Fruit fly (Drosophila melanogaster) whole organism, embryonic: ENCODE measurements around the gene Snx27.

Source experiments
- Atf3 ChIP-seq: fragments of 200-800 bp; sonication (Bioruptor generic); optimal IDR thresholded peaks from 3 replicates; lab custom pipeline; 2016; ENCODE audit warnings: missing biosample characterization, missing genetic modification characterization
- CG12071 ChIP-seq: fragments of 200-800 bp; sonication (Bioruptor generic); optimal IDR thresholded peaks from 3 replicates; lab custom pipeline; 2018; ENCODE audit warnings: missing biosample characterization, mild to moderate bottlenecking, missing genetic modification characterization
- CG12104 ChIP-seq: fragments of 200-800 bp; sonication (Bioruptor generic); optimal IDR thresholded peaks from 3 replicates; lab custom pipeline; 2016; ENCODE audit warnings: missing biosample characterization, missing genetic modification characterization
- CG12155 ChIP-seq: fragments of 200-800 bp; sonication (Bioruptor generic); optimal IDR thresholded peaks from 3 replicates; lab custom pipeline; 2016; ENCODE audit warnings: missing biosample characterization, missing genetic modification characterization
- CG12659 ChIP-seq: fragments of 200-800 bp; sonication (Bioruptor generic); optimal IDR thresholded peaks from 3 replicates; lab custom pipeline; 2017; ENCODE audit warnings: mild to moderate bottlenecking, missing biosample characterization, missing genetic modification reagents, missing genetic modification characterization
- CG13287 ChIP-seq: fragments of 200-800 bp; sonication (Bioruptor generic); IDR thresholded peaks from 2 replicates; pipeline ENCODE4 v1.3.6; 2022; ENCODE audit warnings: missing biosample characterization, missing genetic modification characterization; ENCODE audit not compliant: partially characterized antibody
- CG15514 ChIP-seq: fragments of 200-800 bp; sonication (Bioruptor generic); optimal IDR thresholded peaks from 3 replicates; lab custom pipeline; 2017; ENCODE audit warnings: missing biosample characterization, missing genetic modification characterization, mild to moderate bottlenecking, moderate library complexity, missing genetic modification reagents
- CG16813 ChIP-seq: fragments of 200-800 bp; sonication (Bioruptor generic); IDR thresholded peaks from 3 replicates; pipeline ENCODE4 v1.3.6; 2022; ENCODE audit warnings: missing biosample characterization, missing genetic modification characterization; ENCODE audit not compliant: partially characterized antibody
- CG17912 ChIP-seq: fragments of 200-800 bp; sonication (Bioruptor generic); optimal IDR thresholded peaks from 2 replicates; lab custom pipeline; 2018; ENCODE audit warnings: missing biosample characterization, mild to moderate bottlenecking, missing genetic modification characterization
- CG18011 ChIP-seq: fragments of 200-800 bp; sonication (Bioruptor generic); optimal IDR thresholded peaks from 2 replicates; lab custom pipeline; 2017; ENCODE audit warnings: missing biosample characterization, missing genetic modification characterization, mild to moderate bottlenecking, moderate library complexity, missing genotype
- CG18599 ChIP-seq: fragments of 200-800 bp; sonication (Bioruptor generic); optimal IDR thresholded peaks from 3 replicates; lab custom pipeline; 2017; ENCODE audit warnings: missing biosample characterization, missing genetic modification characterization, mild to moderate bottlenecking, moderate library complexity, missing genetic modification reagents
- CG3065 ChIP-seq: fragments of 200-800 bp; sonication (Bioruptor generic); optimal IDR thresholded peaks from 2 replicates; lab custom pipeline; 2016; ENCODE audit warnings: missing biosample characterization, missing genetic modification characterization
- CG33557 ChIP-seq: fragments of 200-800 bp; sonication (Bioruptor generic); optimal IDR thresholded peaks from 2 replicates; lab custom pipeline; 2019; ENCODE audit warnings: missing biosample characterization, mild to moderate bottlenecking, missing genetic modification characterization, moderate library complexity
- CG3847 ChIP-seq: fragments of 200-800 bp; sonication (Bioruptor generic); IDR thresholded peaks from 2 replicates; pipeline ENCODE4 v1.3.6; 2022; ENCODE audit warnings: missing biosample characterization, missing genetic modification characterization
- CG4730 ChIP-seq: fragments of 200-800 bp; sonication (Bioruptor generic); IDR thresholded peaks from 2 replicates; pipeline ENCODE4 v1.3.6; 2022; ENCODE audit warnings: missing biosample characterization, missing genetic modification characterization
- CG6654 ChIP-seq: fragments of 200-800 bp; sonication (Bioruptor generic); optimal IDR thresholded peaks from 2 replicates; lab custom pipeline; 2017; ENCODE audit warnings: missing biosample characterization, mild to moderate bottlenecking, missing genetic modification characterization
- CG6854 ChIP-seq: fragments of 200-800 bp; sonication (Bioruptor generic); optimal IDR thresholded peaks from 3 replicates; lab custom pipeline; 2017; ENCODE audit warnings: missing biosample characterization, mild to moderate bottlenecking, missing genetic modification characterization
- CG7745 ChIP-seq: fragments of 200-800 bp; sonication (Bioruptor generic); optimal IDR thresholded peaks from 2 replicates; lab custom pipeline; 2018; ENCODE audit warnings: missing biosample characterization, mild to moderate bottlenecking, missing genetic modification characterization, moderate library complexity
- CG7928 ChIP-seq: fragments of 200-800 bp; sonication (Bioruptor generic); optimal IDR thresholded peaks from 2 replicates; lab custom pipeline; 2017; ENCODE audit warnings: missing biosample characterization, mild to moderate bottlenecking, missing genetic modification characterization
- CG7987 ChIP-seq: fragments of 200-800 bp; sonication (Bioruptor generic); optimal IDR thresholded peaks from 2 replicates; lab custom pipeline; 2018; ENCODE audit warnings: missing biosample characterization, mild to moderate bottlenecking, missing genetic modification characterization, moderate library complexity
- CG9215 ChIP-seq: fragments of 200-800 bp; sonication (Bioruptor generic); IDR thresholded peaks from 2 replicates; pipeline ENCODE4 v1.3.6; 2022; ENCODE audit warnings: missing biosample characterization, missing genetic modification characterization
- CG9817 ChIP-seq: fragments of 200-800 bp; sonication (Bioruptor generic); optimal IDR thresholded peaks from 2 replicates; lab custom pipeline; 2018; ENCODE audit warnings: missing biosample characterization, mild to moderate bottlenecking, missing genetic modification characterization, moderate library complexity
- Dbx ChIP-seq: fragments of 200-800 bp; sonication (Bioruptor generic); IDR thresholded peaks from 3 replicates; pipeline ENCODE4 v1.3.6; 2022; ENCODE audit warnings: missing biosample characterization, missing genetic modification characterization
- Dfd ChIP-seq, 2 experiments: fragments of >200 bp; optimal IDR thresholded peaks; 2 replicates each; lab custom pipeline; 2017; ENCODE audit warnings: missing biosample characterization in 2 of 2, missing genetic modification characterization in 2 of 2
- ERR ChIP-seq: fragments of 200-800 bp; sonication (Bioruptor generic); optimal IDR thresholded peaks from 2 replicates; lab custom pipeline; 2016; ENCODE audit warnings: missing biosample characterization, missing genetic modification characterization
- GATAe ChIP-seq: fragments of 200-800 bp; sonication (Bioruptor generic); conservative IDR thresholded peaks from 2 replicates; pipeline ENCODE4 v1.3.6; 2022; ENCODE audit warnings: missing biosample characterization, missing genetic modification characterization
- Hmx ChIP-seq: fragments of 200-800 bp; sonication (Bioruptor generic); optimal IDR thresholded peaks from 2 replicates; lab custom pipeline; 2016; ENCODE audit warnings: missing biosample characterization, missing genetic modification characterization
- Mrtf ChIP-seq: fragments of 200-800 bp; sonication (Bioruptor generic); IDR thresholded peaks from 3 replicates; pipeline ENCODE4 v1.3.6; 2022; ENCODE audit warnings: missing biosample characterization, missing genetic modification characterization
- Oaz ChIP-seq: fragments of 200-800 bp; sonication (Bioruptor generic); IDR thresholded peaks from 2 replicates; pipeline ENCODE4 v1.3.6; 2022; ENCODE audit warnings: missing biosample characterization, missing genetic modification characterization
- Rx ChIP-seq: fragments of 200-800 bp; sonication (Bioruptor generic); IDR thresholded peaks from 2 replicates; pipeline ENCODE4 v1.3.6; 2022; ENCODE audit warnings: missing biosample characterization, missing genetic modification characterization
- Sin3A ChIP-seq: fragments of >200 bp; optimal IDR thresholded peaks from 2 replicates; lab custom pipeline; 2018
- Six4 ChIP-seq: fragments of 200-800 bp; sonication (Bioruptor generic); optimal IDR thresholded peaks from 2 replicates; lab custom pipeline; 2016; ENCODE audit warnings: missing biosample characterization, missing genetic modification characterization
- bbx ChIP-seq: fragments of 200-800 bp; sonication (Bioruptor generic); IDR thresholded peaks from 2 replicates; pipeline ENCODE4 v1.3.6; 2022; ENCODE audit warnings: missing biosample characterization, missing genetic modification characterization; ENCODE audit not compliant: partially characterized antibody
- chn ChIP-seq: fragments of 200-800 bp; sonication (Bioruptor generic); optimal IDR thresholded peaks from 2 replicates; lab custom pipeline; 2016; ENCODE audit warnings: missing biosample characterization, missing genetic modification characterization
- dmrt99B ChIP-seq: fragments of 200-800 bp; sonication (Bioruptor generic); optimal IDR thresholded peaks from 2 replicates; lab custom pipeline; 2018; ENCODE audit warnings: missing biosample characterization, mild to moderate bottlenecking, missing genetic modification characterization, moderate library complexity
- emc ChIP-seq: fragments of 200-800 bp; sonication (Bioruptor generic); optimal IDR thresholded peaks from 2 replicates; lab custom pipeline; 2016; ENCODE audit warnings: missing biosample characterization, missing genetic modification characterization
- exex ChIP-seq: fragments of 200-800 bp; sonication (Bioruptor generic); optimal IDR thresholded peaks from 4 replicates; lab custom pipeline; 2018; ENCODE audit warnings: missing biosample characterization, mild to moderate bottlenecking, missing genetic modification characterization, moderate library complexity
- gsb-n ChIP-seq: fragments of 200-800 bp; sonication (Bioruptor generic); optimal IDR thresholded peaks from 3 replicates; lab custom pipeline; 2018; ENCODE audit warnings: missing biosample characterization, mild to moderate bottlenecking, missing genetic modification characterization
- ham ChIP-seq: fragments of 200-800 bp; sonication (Bioruptor generic); IDR thresholded peaks from 2 replicates; pipeline ENCODE4 v1.3.6; 2022; ENCODE audit warnings: missing biosample characterization, missing genetic modification characterization
- kay ChIP-seq: fragments of 200-800 bp; sonication (Bioruptor generic); optimal IDR thresholded peaks from 2 replicates; lab custom pipeline; 2016; ENCODE audit warnings: missing biosample characterization, missing genetic modification characterization
- knrl ChIP-seq: fragments of 200-800 bp; sonication (Bioruptor generic); IDR thresholded peaks from 3 replicates; pipeline ENCODE4 v1.3.6; 2022; ENCODE audit warnings: missing biosample characterization, missing genetic modification characterization; ENCODE audit not compliant: partially characterized antibody
- lola ChIP-seq, 3 experiments: fragments of >200 bp in 2 of 3; fragments of 200-800 bp in 1 of 3; sonication (Bioruptor generic) in 1 of 3; optimal IDR thresholded peaks; 2 replicates each; lab custom pipeline; 2017 to 2019; ENCODE audit warnings: missing biosample characterization in 3 of 3, missing genetic modification characterization in 3 of 3, mild to moderate bottlenecking in 1 of 3, moderate library complexity in 1 of 3
- mirr ChIP-seq: fragments of 200-800 bp; sonication (Bioruptor generic); optimal IDR thresholded peaks from 3 replicates; lab custom pipeline; 2018; ENCODE audit warnings: missing biosample characterization, mild to moderate bottlenecking, missing genetic modification characterization
- nerfin-2 ChIP-seq: fragments of 200-800 bp; sonication (Bioruptor generic); IDR thresholded peaks from 2 replicates; pipeline ENCODE4 v1.3.6; 2022; ENCODE audit warnings: missing biosample characterization, missing genetic modification characterization; ENCODE audit not compliant: partially characterized antibody
- pb ChIP-seq: fragments of 200-800 bp; sonication (Bioruptor generic); optimal IDR thresholded peaks from 3 replicates; lab custom pipeline; 2016; ENCODE audit warnings: missing biosample characterization, missing genetic modification characterization
- peb ChIP-seq: fragments of 200-800 bp; sonication (Bioruptor generic); IDR thresholded peaks from 2 replicates; pipeline ENCODE4 v1.3.6; 2022; ENCODE audit warnings: missing biosample characterization, missing genetic modification characterization
- ssp ChIP-seq: fragments of 200-800 bp; sonication (Bioruptor generic); IDR thresholded peaks from 2 replicates; pipeline ENCODE4 v1.3.6; 2022; ENCODE audit warnings: missing biosample characterization, missing genetic modification characterization
- tin ChIP-seq: fragments of 200-800 bp; sonication (Bioruptor generic); optimal IDR thresholded peaks from 3 replicates; lab custom pipeline; 2016; ENCODE audit warnings: missing biosample characterization, missing genetic modification characterization

The Snx27 gene

dm6 chrX:5745840-5746815 is 8.3 kb upstream of the Snx27 start (continued):
- TF ChIP-seq CG7745 (tag; lab: Kevin White, UChicago) (no peak), CG6854 (GFP tag; lab: Kevin White, UChicago) (peak; percentile 46), CG7987 (GFP tag; lab: Kevin White, UChicago) (no peak), CG13287 (GFP tag; lab: Robert Waterston, UW) (no peak), tin (GFP tag; lab: Kevin White, UChicago) (peak; percentile 42), chn (GFP tag; lab: Kevin White, UChicago) (peak; percentile 20), CG12071 (GFP tag; lab: Kevin White, UChicago) (peak; percentile 73), bbx (GFP tag; lab: Robert Waterston, UW) (no peak), ham (GFP tag; lab: Robert Waterston, UW) (no peak), mirr (GFP tag; lab: Kevin White, UChicago) (peak; percentile 64), knrl (no peak), peb (GFP tag; lab: Robert Waterston, UW) (no peak), CG17912 (GFP tag; lab: Kevin White, UChicago) (peak; percentile 26), Hmx (GFP tag; lab: Kevin White, UChicago) (peak; percentile 5), CG18599 (GFP tag; lab: Kevin White, UChicago) (peak; percentile 88), CG12155 (GFP tag; lab: Kevin White, UChicago) (peak; percentile 63), gsb-n (tag; lab: Kevin White, UChicago) (no peak), CG3847 (GFP tag; lab: Robert Waterston, UW) (peak; percentile 81), CG9817 (peak; percentile 80), Mrtf (GFP tag; lab: Robert Waterston, UW) (peak; percentile 75; the same call in 2 of the 3 replicates), exex (tag; lab: Kevin White, UChicago) (peak; percentile 48), CG4730 (GFP tag; lab: Robert Waterston, UW) (peak; percentile 60), Sin3A (lab: Kevin White, UChicago) (peak; percentile 6), CG33557 (GFP tag; lab: Kevin White, UChicago) (peak; percentile 44), CG3065 (GFP tag; lab: Kevin White, UChicago) (no peak), CG9215 (peak; percentile 70), CG12659 (peak; percentile 80), CG16813 (GFP tag; lab: Robert Waterston, UW) (no peak), kay (no peak), dmrt99B (tag; lab: Kevin White, UChicago) (peak; percentile 75), ERR (GFP tag; lab: Kevin White, UChicago) (no peak), Atf3 (GFP tag; lab: Kevin White, UChicago) (no peak), ssp (GFP tag; lab: Robert Waterston, UW) (peak; percentile 64), CG15514 (GFP tag; lab: Kevin White, UChicago) (peak; percentile 67), Dbx (GFP tag; lab: Robert Waterston, UW) (peak; percentile 59; the same call in 1 of the 3 replicates), lola (GFP tag; optimal IDR thresholded peaks at IDR 0.05; lab: Kevin White, UChicago) (peak in 1 of 3 experiments; percentile 66), Dfd (GFP tag; optimal IDR thresholded peaks at IDR 0.05; lab: Kevin White, UChicago) (no peak), emc (no peak), GATAe (GFP tag; lab: Robert Waterston, UW) (no peak), nerfin-2 (no peak), CG7928 (GFP tag; lab: Kevin White, UChicago) (no peak), CG12104 (GFP tag; lab: Kevin White, UChicago) (peak; percentile 52), Six4 (GFP tag; lab: Kevin White, UChicago) (no peak), CG6654 (GFP tag; lab: Kevin White, UChicago) (peak; percentile 12), Rx (GFP tag; lab: Robert Waterston, UW) (peak; percentile 74), pb (no peak), CG18011 (GFP tag; lab: Kevin White, UChicago) (peak; percentile 35), Oaz (GFP tag; lab: Robert Waterston, UW) (peak; percentile 60; the same call in 1 of the 2 replicates)
